Worm (Caenorhabditis elegans) whole organism, late embryonic: ENCODE results near the gene F59B10.2.

ENCODE experiments used
- ceh-22 ChIP-seq: sonication (generic microtip); optimal IDR thresholded peaks from 2 replicates; lab custom pipeline; 2017; ENCODE audit warnings: missing biosample characterization, missing genetic modification characterization
- ceh-48 ChIP-seq: sonication (generic microtip); optimal IDR thresholded peaks from 2 replicates; lab custom pipeline; 2016; ENCODE audit warnings: missing genetic modification characterization, inconsistent platforms, missing compliant biosample characterization
- che-1 ChIP-seq: sonication (generic microtip); optimal IDR thresholded peaks from 2 replicates; lab custom pipeline; 2016; ENCODE audit warnings: mild to moderate bottlenecking, missing genetic modification characterization, missing compliant biosample characterization
- elt-2 ChIP-seq: sonication (generic microtip); optimal IDR thresholded peaks from 2 replicates; lab custom pipeline; 2016; ENCODE audit warnings: missing genetic modification reagents, missing genetic modification characterization, missing compliant biosample characterization
- nhr-11 ChIP-seq: fragments of 150-350 bp; optimal IDR thresholded peaks from 2 replicates; lab custom pipeline; 2014; ENCODE audit warnings: missing biosample characterization, missing genetic modification characterization
- pha-4 ChIP-seq: fragments of 150-350 bp; optimal IDR thresholded peaks from 2 replicates; lab custom pipeline; 2018; ENCODE audit warnings: missing biosample characterization, missing genetic modification reagents, missing genetic modification characterization
- sdc-2 ChIP-seq: sonication (generic microtip); optimal IDR thresholded peaks from 2 replicates; lab custom pipeline; 2016; ENCODE audit warnings: missing genotype, missing genetic modification characterization, missing compliant biosample characterization
- unc-86 ChIP-seq: sonication (generic microtip); optimal IDR thresholded peaks from 2 replicates; lab custom pipeline; 2016; ENCODE audit warnings: missing genetic modification characterization, missing compliant biosample characterization

DNA sequence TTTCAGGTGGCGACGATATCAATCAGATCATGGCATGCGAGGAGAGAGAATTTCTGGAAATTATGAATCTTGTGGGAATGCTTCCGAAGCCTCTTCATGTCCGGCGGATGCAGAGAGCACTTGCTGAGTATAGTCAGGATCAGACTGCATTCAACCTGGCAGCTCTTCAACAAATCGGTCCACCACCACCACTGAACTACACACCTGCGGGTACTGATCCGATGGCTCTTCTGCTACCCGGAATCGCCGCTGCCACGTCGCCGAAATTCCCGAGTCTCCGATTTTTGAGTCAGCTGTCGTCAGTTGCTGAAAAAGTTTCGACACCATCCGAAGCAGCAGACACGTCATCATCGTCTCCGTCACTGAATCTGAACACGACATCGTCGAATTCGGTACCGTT lies 21.3 kb upstream of the F59B10.2 start:
- TF ChIP-seq che-1 (tag; lab: Kevin White, UChicago) (no peak), nhr-11 (no peak), sdc-2 (tag; lab: Kevin White, UChicago) (no peak), ceh-22 (no peak), unc-86 (tag; lab: Kevin White, UChicago) (no peak), elt-2 (tag; lab: Kevin White, UChicago) (no peak), pha-4 (tag; lab: Kevin White, UChicago) (no peak), ceh-48 (tag; lab: Kevin White, UChicago) (no peak)
